Fruit fly (Drosophila melanogaster) S2 (cell line): ENCODE results near the gene ppk22.

ENCODE experiments used
- CG8478 ChIP-seq: fragments of >200 bp; optimal IDR thresholded peaks from 2 replicates; lab custom pipeline; 2018
- CTCF ChIP-seq, 2 experiments: fragments of >200 bp; optimal IDR thresholded peaks; 2 replicates each; lab custom pipeline; 2018

- TF ChIP-seq CG8478 (no peak), CTCF (optimal IDR thresholded peaks at IDR 0.05; lab: Kevin White, UChicago) (no peak)
Measured at dm6 chr3R:24850420-24850819, 9.2 kb downstream of the ppk22 start, which contains the start of gene CG7006.
